Worm (Caenorhabditis elegans) whole organism, early embryonic: ENCODE data around the gene srt-22.

Experiments
- ama-1 ChIP-seq: fragments of 150-350 bp; optimal IDR thresholded peaks from 2 replicates; lab custom pipeline; 2014
- ceh-13 ChIP-seq: fragments of 200-800 bp; sonication (Bioruptor generic); optimal IDR thresholded peaks from 2 replicates; lab custom pipeline; 2018; ENCODE audit warnings: mild to moderate bottlenecking, missing genetic modification characterization, missing compliant biosample characterization
- ceh-36 ChIP-seq: sonication (generic microtip); optimal IDR thresholded peaks from 2 replicates; lab custom pipeline; 2016; ENCODE audit warnings: missing genetic modification characterization, inconsistent platforms, missing compliant biosample characterization
- flt-1 ChIP-seq: fragments of 200-800 bp; sonication (Bioruptor generic); IDR thresholded peaks from 2 replicates; pipeline ENCODE4 v1.3.6; 2022; ENCODE audit warnings: missing genetic modification characterization, missing compliant biosample characterization
- hmbx-1 ChIP-seq: sonication (generic microtip); optimal IDR thresholded peaks from 2 replicates; lab custom pipeline; 2016; ENCODE audit warnings: mild to moderate bottlenecking, missing genetic modification characterization, missing compliant biosample characterization
- hmg-4 ChIP-seq: fragments of 200-800 bp; sonication (Bioruptor generic); optimal IDR thresholded peaks from 2 replicates; lab custom pipeline; 2018; ENCODE audit warnings: mild to moderate bottlenecking, missing genetic modification characterization, missing compliant biosample characterization
- hnd-1 ChIP-seq: sonication (generic microtip); optimal IDR thresholded peaks from 2 replicates; lab custom pipeline; 2016; ENCODE audit warnings: missing genetic modification characterization, missing compliant biosample characterization
- pes-1 ChIP-seq: fragments of 200-800 bp; sonication (Bioruptor generic); IDR thresholded peaks from 2 replicates; pipeline ENCODE4 v1.3.6; 2022; ENCODE audit warnings: missing genetic modification reagents, missing genetic modification characterization, missing compliant biosample characterization
- scrt-1 ChIP-seq: fragments of 200-800 bp; sonication (Bioruptor generic); IDR thresholded peaks from 2 replicates; pipeline ENCODE4 v1.3.6; 2022; ENCODE audit warnings: missing genetic modification characterization, missing compliant biosample characterization
- sea-1 ChIP-seq: fragments of 200-800 bp; sonication (Bioruptor generic); conservative IDR thresholded peaks from 2 replicates; pipeline ENCODE4 v1.3.6; 2022; ENCODE audit warnings: missing genetic modification characterization, missing compliant biosample characterization
- tbx-11 ChIP-seq: fragments of 200-800 bp; sonication (Bioruptor generic); IDR thresholded peaks from 2 replicates; pipeline ENCODE4 v1.3.6; 2022; ENCODE audit warnings: missing genetic modification characterization, missing compliant biosample characterization
- tbx-37 ChIP-seq: fragments of 200-800 bp; sonication (Bioruptor generic); conservative IDR thresholded peaks from 2 replicates; pipeline ENCODE4 v1.3.6; 2022; ENCODE audit warnings: missing genetic modification reagents, missing genetic modification characterization, missing compliant biosample characterization

DNA sequence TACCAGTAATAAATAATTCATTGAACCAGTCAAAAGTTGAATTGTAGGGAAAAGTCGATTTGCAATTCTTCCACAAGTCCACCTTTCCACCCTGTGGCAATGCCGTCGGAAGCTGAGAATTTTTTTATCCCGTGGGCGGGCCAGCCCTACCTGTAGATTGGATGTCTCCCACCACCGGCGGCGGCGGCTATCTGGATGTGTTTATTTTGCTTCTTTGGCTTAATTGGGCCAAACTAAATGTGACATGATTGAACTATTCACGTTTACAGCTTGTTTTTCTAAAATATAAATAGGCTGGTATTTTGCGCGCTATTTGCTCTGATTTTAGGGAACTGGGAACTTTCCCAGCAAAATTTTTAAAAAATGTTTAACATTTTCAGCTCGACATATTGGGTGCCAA is 28.8 kb upstream of the srt-22 start, which contains the start of gene wrt-8:
- TF ChIP-seq ama-1 (lab: Kevin White, UChicago) (no peak), tbx-11 (no peak), pes-1 (GFP tag; lab: Robert Waterston, UW) (no peak), tbx-37 (GFP tag; lab: Robert Waterston, UW) (no peak), ceh-13 (GFP tag; lab: Kevin White, UChicago) (no peak), sea-1 (GFP tag; lab: Robert Waterston, UW) (no peak), hnd-1 (tag; lab: Kevin White, UChicago) (no peak), scrt-1 (no peak), ceh-36 (tag; lab: Kevin White, UChicago) (no peak), hmbx-1 (no peak), flt-1 (GFP tag; lab: Robert Waterston, UW) (no peak), hmg-4 (GFP tag; lab: Kevin White, UChicago) (no peak)
